Worm (Caenorhabditis elegans) whole organism, L1 larva: ENCODE measurements around the gene nhr-4.
A peak's percentile ranks its signal among the peaks of the same experiment; 100 is the strongest.

Experiments
- C16A3.4 ChIP-seq: fragments of 150-350 bp; optimal IDR thresholded peaks from 2 replicates; lab custom pipeline; 2014; ENCODE audit warnings: missing biosample characterization, missing genetic modification characterization
- aha-1 ChIP-seq: fragments of 150-350 bp; optimal IDR thresholded peaks from 2 replicates; lab custom pipeline; 2014; ENCODE audit warnings: missing biosample characterization, missing genetic modification characterization
- alr-1 ChIP-seq: fragments of 200-800 bp; sonication (Bioruptor generic); optimal IDR thresholded peaks from 2 replicates; lab custom pipeline; 2018; ENCODE audit warnings: borderline replicate concordance, mild to moderate bottlenecking, missing genetic modification characterization, missing compliant biosample characterization
- blmp-1 ChIP-seq: fragments of 150-350 bp; optimal IDR thresholded peaks from 2 replicates; lab custom pipeline; 2014; ENCODE audit warnings: missing biosample characterization, missing genetic modification characterization
- ceh-63 ChIP-seq: fragments of 200-800 bp; sonication (Bioruptor generic); optimal IDR thresholded peaks from 2 replicates; lab custom pipeline; 2018; ENCODE audit warnings: mild to moderate bottlenecking, missing genetic modification characterization, missing compliant biosample characterization
- ceh-90 ChIP-seq: sonication (generic microtip); optimal IDR thresholded peaks from 2 replicates; lab custom pipeline; 2016; ENCODE audit warnings: missing genetic modification characterization, missing compliant biosample characterization
- dpl-1 ChIP-seq, 3 experiments: fragments of 150-350 bp in 2 of 3; sonication (generic microtip) in 1 of 3; optimal IDR thresholded peaks; 2 replicates each; lab custom pipeline; 2014 to 2017; ENCODE audit warnings: missing biosample characterization in 3 of 3, missing genetic modification characterization in 3 of 3, missing genetic modification reagents in 3 of 3
- efl-1 ChIP-seq, 4 experiments: fragments of 150-350 bp; optimal IDR thresholded peaks in 3 of 4; peaks in 1 of 4; 1 replicate in 1 of 4; 2 replicates in 3 of 4; lab custom pipeline; 2014; ENCODE audit warnings: missing biosample characterization in 2 of 4, missing genetic modification characterization in 2 of 4, missing genetic modification reagents in 2 of 4
- efl-3 ChIP-seq: fragments of 200-800 bp; sonication (Bioruptor generic); optimal IDR thresholded peaks from 2 replicates; lab custom pipeline; 2018; ENCODE audit warnings: mild to moderate bottlenecking, missing genetic modification characterization, missing compliant biosample characterization
- egl-13 ChIP-seq: sonication (generic microtip); optimal IDR thresholded peaks from 2 replicates; lab custom pipeline; 2016; ENCODE audit warnings: missing genotype, missing genetic modification reagents, missing genetic modification characterization, missing compliant biosample characterization
- egl-27 ChIP-seq, 2 experiments: fragments of 150-350 bp in 1 of 2; sonication (generic microtip); optimal IDR thresholded peaks; 3 replicates each; lab custom pipeline; 2017 to 2018; ENCODE audit warnings: missing biosample characterization in 2 of 2, missing genetic modification characterization in 2 of 2, missing genetic modification reagents in 2 of 2
- elt-2 ChIP-seq: sonication (generic microtip); optimal IDR thresholded peaks from 2 replicates; lab custom pipeline; 2016; ENCODE audit warnings: missing genetic modification characterization, mild to moderate bottlenecking, inconsistent platforms, missing compliant biosample characterization, missing genetic modification reagents
- elt-3 ChIP-seq, 6 experiments: fragments of 150-350 bp in 1 of 6; sonication (generic microtip); optimal IDR thresholded peaks; 2 replicates each; lab custom pipeline; 2017 to 2018; ENCODE audit warnings: missing biosample characterization in 6 of 6, missing genetic modification characterization in 6 of 6, inconsistent platforms in 1 of 6
- fkh-10 ChIP-seq: sonication (generic microtip); optimal IDR thresholded peaks from 2 replicates; lab custom pipeline; 2017; ENCODE audit warnings: missing biosample characterization, missing genetic modification reagents, missing genetic modification characterization
- grh-1 ChIP-seq: fragments of 200-800 bp; sonication (Bioruptor generic); IDR thresholded peaks from 2 replicates; pipeline ENCODE4 v1.3.6; 2022; ENCODE audit warnings: missing genetic modification reagents, missing genetic modification characterization, missing compliant biosample characterization
- hpl-2 ChIP-seq: fragments of 150-350 bp; optimal IDR thresholded peaks from 2 replicates; lab custom pipeline; 2014; ENCODE audit warnings: missing biosample characterization, missing genetic modification reagents, missing genetic modification characterization
- isw-1 ChIP-seq: fragments of 200-800 bp; sonication (Bioruptor generic); IDR thresholded peaks from 2 replicates; pipeline ENCODE4 v1.3.6; 2022; ENCODE audit warnings: missing genetic modification characterization, missing compliant biosample characterization
- jun-1 ChIP-seq: fragments of 150-350 bp; optimal IDR thresholded peaks from 2 replicates; lab custom pipeline; 2014; ENCODE audit warnings: missing biosample characterization, missing genetic modification reagents, missing genetic modification characterization
- lin-14 ChIP-seq: fragments of 200-800 bp; sonication (Bioruptor generic); optimal IDR thresholded peaks from 2 replicates; lab custom pipeline; 2018; ENCODE audit warnings: mild to moderate bottlenecking, missing genetic modification characterization, moderate library complexity, missing compliant biosample characterization
- lin-15B ChIP-seq: fragments of 150-350 bp; sonication (generic microtip); optimal IDR thresholded peaks from 3 replicates; lab custom pipeline; 2014; ENCODE audit warnings: missing biosample characterization, missing genetic modification characterization
- lin-35 ChIP-seq, 2 experiments: fragments of 150-350 bp; optimal IDR thresholded peaks; 2 replicates each; lab custom pipeline; 2014; ENCODE audit warnings: missing biosample characterization in 2 of 2, missing genetic modification characterization in 2 of 2, missing genetic modification reagents in 2 of 2
- lin-39 ChIP-seq: fragments of 150-350 bp; optimal IDR thresholded peaks from 2 replicates; lab custom pipeline; 2014; ENCODE audit warnings: missing biosample characterization, missing genetic modification reagents, missing genetic modification characterization
- lsy-2 ChIP-seq, 2 experiments: fragments of 150-350 bp; optimal IDR thresholded peaks; 2 replicates each; lab custom pipeline; 2014; ENCODE audit warnings: missing biosample characterization in 2 of 2, missing genetic modification characterization in 2 of 2
- mab-9 ChIP-seq: fragments of 200-800 bp; sonication (Bioruptor generic); IDR thresholded peaks from 2 replicates; pipeline ENCODE4 v1.3.6; 2022; ENCODE audit warnings: missing genetic modification reagents, missing genetic modification characterization, missing compliant biosample characterization
- mdl-1 ChIP-seq, 2 experiments: fragments of 150-350 bp; optimal IDR thresholded peaks; 2 replicates each; lab custom pipeline; 2014 to 2017; ENCODE audit warnings: missing biosample characterization in 2 of 2, missing genetic modification characterization in 2 of 2, inconsistent platforms in 1 of 2
- mep-1 ChIP-seq: fragments of 150-350 bp; optimal IDR thresholded peaks from 2 replicates; lab custom pipeline; 2014; ENCODE audit warnings: missing biosample characterization, missing genetic modification characterization
- nhr-19 ChIP-seq: fragments of 200-800 bp; sonication (Bioruptor generic); conservative IDR thresholded peaks from 2 replicates; pipeline ENCODE4 v1.3.6; 2022; ENCODE audit warnings: missing genetic modification characterization, missing compliant biosample characterization
- nhr-20 ChIP-seq: sonication (generic microtip); optimal IDR thresholded peaks from 2 replicates; lab custom pipeline; 2016; ENCODE audit warnings: mild to moderate bottlenecking, missing genetic modification characterization, missing compliant biosample characterization
- nhr-28 ChIP-seq: fragments of 150-350 bp; optimal IDR thresholded peaks from 2 replicates; lab custom pipeline; 2014; ENCODE audit warnings: missing biosample characterization, missing genetic modification characterization
- nhr-76 ChIP-seq: sonication (generic microtip); optimal IDR thresholded peaks from 2 replicates; lab custom pipeline; 2017; ENCODE audit warnings: missing biosample characterization, missing genetic modification characterization
- nhr-77 ChIP-seq: fragments of 150-350 bp; optimal IDR thresholded peaks from 2 replicates; lab custom pipeline; 2014; ENCODE audit warnings: missing biosample characterization, missing genetic modification characterization
- nhr-90 ChIP-seq: sonication (generic microtip); optimal IDR thresholded peaks from 2 replicates; lab custom pipeline; 2016; ENCODE audit warnings: mild to moderate bottlenecking, missing genetic modification characterization, missing compliant biosample characterization; ENCODE audit not compliant: poor library complexity
- pag-3 ChIP-seq: sonication (generic microtip); optimal IDR thresholded peaks from 2 replicates; lab custom pipeline; 2017; ENCODE audit warnings: missing genetic modification characterization, mild to moderate bottlenecking, missing compliant biosample characterization, antibody characterized with exemption, borderline replicate concordance; ENCODE audit not compliant: insufficient read depth
- rnt-1 ChIP-seq: sonication (generic microtip); optimal IDR thresholded peaks from 2 replicates; lab custom pipeline; 2016; ENCODE audit warnings: mild to moderate bottlenecking, missing genetic modification characterization, moderate library complexity, missing compliant biosample characterization
- snpc-4 ChIP-seq: fragments of 150-350 bp; optimal IDR thresholded peaks from 2 replicates; lab custom pipeline; 2014; ENCODE audit warnings: missing biosample characterization, missing genetic modification characterization
- snu-23 ChIP-seq: sonication (generic microtip); optimal IDR thresholded peaks from 2 replicates; lab custom pipeline; 2016; ENCODE audit warnings: missing genetic modification characterization, missing compliant biosample characterization
- sox-4 ChIP-seq: sonication (generic microtip); optimal IDR thresholded peaks from 2 replicates; lab custom pipeline; 2016; ENCODE audit warnings: missing genetic modification characterization, missing compliant biosample characterization
- sptf-1 ChIP-seq: fragments of 150-350 bp; optimal IDR thresholded peaks from 2 replicates; lab custom pipeline; 2014; ENCODE audit warnings: missing biosample characterization, missing genetic modification characterization
- unc-130 ChIP-seq: fragments of 150-350 bp; optimal IDR thresholded peaks from 2 replicates; lab custom pipeline; 2017; ENCODE audit warnings: missing biosample characterization, missing genetic modification characterization, inconsistent platforms
- unc-30 ChIP-seq: sonication (generic microtip); optimal IDR thresholded peaks from 2 replicates; lab custom pipeline; 2017; ENCODE audit warnings: missing biosample characterization, missing genetic modification characterization
- unc-62 ChIP-seq: fragments of 150-350 bp; optimal IDR thresholded peaks from 2 replicates; lab custom pipeline; 2014; ENCODE audit warnings: missing biosample characterization, missing genetic modification reagents, missing genetic modification characterization
- unc-98 ChIP-seq: fragments of 200-800 bp; sonication (Bioruptor generic); IDR thresholded peaks from 2 replicates; pipeline ENCODE4 v1.3.6; 2022; ENCODE audit warnings: missing genetic modification characterization, missing compliant biosample characterization
- vab-15 ChIP-seq: sonication (generic microtip); optimal IDR thresholded peaks from 2 replicates; lab custom pipeline; 2017; ENCODE audit warnings: missing genotype, mild to moderate bottlenecking, missing genetic modification characterization, missing compliant biosample characterization
- xbp-1 ChIP-seq: sonication (generic microtip); optimal IDR thresholded peaks from 2 replicates; lab custom pipeline; 2016; ENCODE audit warnings: missing genetic modification characterization, missing compliant biosample characterization
- ztf-4 ChIP-seq: fragments of 150-350 bp; optimal IDR thresholded peaks from 2 replicates; lab custom pipeline; 2014; ENCODE audit warnings: missing biosample characterization, missing genetic modification characterization

Gene nhr-4

DNA sequence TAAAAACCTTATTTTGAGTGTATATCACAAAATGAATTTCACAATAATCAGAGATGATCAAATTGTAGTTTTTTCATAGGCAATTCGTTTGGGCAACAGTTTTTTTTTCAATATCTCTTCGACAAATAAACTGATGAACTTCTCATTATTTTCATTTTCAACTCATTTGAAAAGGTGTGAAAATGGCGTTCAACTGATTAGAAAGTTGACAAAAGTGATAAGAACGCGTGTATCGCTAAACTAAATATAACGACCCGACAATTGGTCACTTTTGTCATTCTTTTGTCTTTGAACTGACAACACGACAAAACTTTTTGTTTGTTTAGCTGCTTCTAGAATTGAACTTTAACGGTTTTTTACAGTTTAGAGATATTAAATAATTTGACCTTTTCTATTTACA is 24.2 kb upstream of the nhr-4 start:
- TF ChIP-seq ceh-90 (tag; lab: Kevin White, UChicago) (no peak), rnt-1 (tag; lab: Kevin White, UChicago) (no peak), ztf-4 (tag; lab: Kevin White, UChicago) (no peak), elt-2 (tag; lab: Kevin White, UChicago) (peak; percentile 5), ceh-63 (GFP tag; lab: Kevin White, UChicago) (no peak), nhr-28 (tag; lab: Kevin White, UChicago) (no peak)
- TF ChIP-seq, all 84 proteins: peak for 1

DNA sequence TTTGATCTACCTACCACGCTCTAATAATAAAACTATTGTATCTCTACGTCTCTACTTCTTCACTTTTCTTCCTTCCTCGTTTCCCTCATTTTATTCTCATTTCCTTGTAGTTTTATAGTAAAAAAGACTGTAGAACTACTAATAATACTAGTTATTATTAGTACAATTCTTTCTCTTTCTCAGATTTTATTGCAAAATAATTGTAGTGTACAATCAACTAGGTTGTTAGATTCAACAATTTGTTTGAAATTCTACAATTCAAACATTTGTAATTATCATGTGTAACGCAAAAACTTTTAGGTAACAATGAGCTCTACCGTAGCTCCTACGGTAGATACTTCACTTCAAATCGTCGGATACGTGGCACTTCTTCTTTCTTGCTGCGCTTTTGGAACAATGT is 23.4 kb upstream of the nhr-4 start, which contains the start of gene K07F5.12:
K07F5.12 (plus strand) TSS at position 301 of the 400 bp plus-strand sequence.
- TF ChIP-seq rnt-1 (tag; lab: Kevin White, UChicago) (no peak), xbp-1 (tag; lab: Kevin White, UChicago) (no peak), grh-1 (GFP tag; lab: Robert Waterston, UW) (no peak), mep-1 (tag; lab: Kevin White, UChicago) (no peak), lin-15B (tag; lab: Kevin White, UChicago) (no peak), nhr-76 (tag; lab: Kevin White, UChicago) (no peak), fkh-10 (GFP tag; lab: Kevin White, UChicago) (no peak), efl-1 (optimal IDR thresholded peaks at IDR 0.05; lab: Kevin White, UChicago) (no peak), efl-1 (GFP tag; optimal IDR thresholded peaks at IDR 0.05 in 1 of 2; lab: Kevin White, UChicago) (no peak), unc-62 (GFP tag; lab: Kevin White, UChicago) (no peak), C16A3.4 (no peak), nhr-28 (tag; lab: Kevin White, UChicago) (no peak), aha-1 (tag; lab: Kevin White, UChicago) (no peak), unc-98 (no peak), egl-27 (tag; optimal IDR thresholded peaks at IDR 0.05; lab: Kevin White, UChicago) (no peak), lin-35 (GFP tag; optimal IDR thresholded peaks at IDR 0.05; lab: Kevin White, UChicago) (no peak), lin-39 (tag; lab: Kevin White, UChicago) (no peak), mdl-1 (tag; optimal IDR thresholded peaks at IDR 0.05; lab: Kevin White, UChicago) (no peak)

DNA sequence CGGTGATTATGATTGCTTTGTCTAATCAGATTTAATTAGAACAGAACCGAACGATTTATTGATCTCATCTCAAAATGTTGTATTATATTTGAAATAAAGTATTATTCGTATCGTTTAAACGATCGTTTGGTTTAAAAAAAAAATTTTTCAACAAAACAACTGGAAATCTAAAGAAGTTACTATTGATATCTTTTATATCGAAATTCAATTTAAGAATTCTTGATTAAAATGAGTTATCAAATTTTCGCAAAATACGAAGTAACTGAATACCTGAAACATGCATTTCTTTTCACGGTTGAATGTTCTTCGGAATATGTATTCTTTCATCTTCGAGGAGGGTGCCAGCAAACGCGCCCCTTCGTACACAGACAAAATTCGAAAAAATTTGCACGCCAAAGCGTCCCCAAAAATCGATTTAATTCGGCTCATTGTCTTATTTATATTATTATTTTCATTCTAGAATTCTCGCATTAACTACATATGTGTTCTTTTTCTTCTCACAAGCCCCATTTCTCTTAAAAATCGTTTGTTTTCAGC is 21.1 kb upstream of the nhr-4 start, which contains the start of gene npp-1:
npp-1 (plus strand) TSS at position 537 of the 537 bp plus-strand sequence.
- TF ChIP-seq ceh-90 (tag; lab: Kevin White, UChicago) (no peak), lin-14 (no peak), snpc-4 (no peak), unc-130 (tag; lab: Kevin White, UChicago) (no peak), xbp-1 (tag; lab: Kevin White, UChicago) (no peak), nhr-20 (tag; lab: Kevin White, UChicago) (peak; percentile 37), pag-3 (tag; lab: Kevin White, UChicago) (no peak), blmp-1 (tag; lab: Kevin White, UChicago) (peak; percentile 36), unc-30 (tag; lab: Kevin White, UChicago) (no peak), egl-13 (tag; lab: Kevin White, UChicago) (no peak), lin-35 (GFP tag; optimal IDR thresholded peaks at IDR 0.05; lab: Kevin White, UChicago) (peak; percentile 34 to 81), nhr-90 (tag; lab: Kevin White, UChicago) (peak; percentile 17), unc-62 (GFP tag; lab: Kevin White, UChicago) (no peak), nhr-77 (tag; lab: Kevin White, UChicago) (no peak), lin-15B (tag; lab: Kevin White, UChicago) (peak; percentile 37), nhr-19 (GFP tag; lab: Robert Waterston, UW) (no peak), elt-3 (tag; optimal IDR thresholded peaks at IDR 0.05; lab: Kevin White, UChicago) (peak in 1 of 6 experiments; percentile 24), vab-15 (no peak), efl-1 (optimal IDR thresholded peaks at IDR 0.05; lab: Kevin White, UChicago) (peak; percentile 62 to 72), efl-1 (GFP tag; optimal IDR thresholded peaks at IDR 0.05 in 1 of 2; lab: Kevin White, UChicago) (peak; percentile 56 to 90), rnt-1 (tag; lab: Kevin White, UChicago) (peak; percentile 43), hpl-2 (no peak), jun-1 (tag; lab: Kevin White, UChicago) (no peak), efl-3 (GFP tag; lab: Kevin White, UChicago) (no peak), lsy-2 (tag; optimal IDR thresholded peaks at IDR 0.05; lab: Kevin White, UChicago) (peak in 1 of 2 experiments; percentile 70), alr-1 (no peak), dpl-1 (GFP tag; optimal IDR thresholded peaks at IDR 0.05; lab: Kevin White, UChicago) (peak; percentile 49 to 69 (median 49)), sptf-1 (tag; lab: Kevin White, UChicago) (no peak), isw-1 (GFP tag; lab: Robert Waterston, UW) (peak; percentile 10; the same call in 1 of the 2 replicates), elt-2 (tag; lab: Kevin White, UChicago) (no peak), grh-1 (GFP tag; lab: Robert Waterston, UW) (no peak), nhr-76 (tag; lab: Kevin White, UChicago) (no peak), mab-9 (GFP tag; lab: Robert Waterston, UW) (no peak), sox-4 (tag; lab: Kevin White, UChicago) (no peak), snu-23 (GFP tag; lab: Kevin White, UChicago) (no peak)
